Worm (Caenorhabditis elegans) whole organism, L4 larva: ENCODE data around the gene F43G6.17.
A peak's percentile ranks its signal among the peaks of the same experiment; 100 is the strongest.

Experiments
- T20F7.1 ChIP-seq: fragments of 200-800 bp; sonication (Bioruptor generic); optimal IDR thresholded peaks from 2 replicates; lab custom pipeline; 2018; ENCODE audit warnings: mild to moderate bottlenecking, missing genetic modification characterization, missing compliant biosample characterization
- T26A8.4 ChIP-seq: fragments of 200-800 bp; sonication (Bioruptor generic); IDR thresholded peaks from 2 replicates; pipeline ENCODE4 v1.3.6; 2022; ENCODE audit warnings: missing genetic modification characterization, missing compliant biosample characterization
- ZK546.5 ChIP-seq, 2 experiments: sonication (generic microtip); optimal IDR thresholded peaks; 2 replicates each; lab custom pipeline; 2017; ENCODE audit warnings: missing biosample characterization in 2 of 2, missing genetic modification characterization in 2 of 2
- aha-1 ChIP-seq: fragments of 150-350 bp; peaks from one replicate; lab custom pipeline; 2014; ENCODE audit warnings: missing biosample characterization, missing genetic modification characterization
- aly-2 ChIP-seq: sonication (generic microtip); optimal IDR thresholded peaks from 2 replicates; lab custom pipeline; 2018; ENCODE audit warnings: missing biosample characterization, missing genetic modification characterization
- ama-1 ChIP-seq: fragments of 150-350 bp; optimal IDR thresholded peaks from 2 replicates; lab custom pipeline; 2014; ENCODE audit warnings: inconsistent platforms, mixed read lengths
- attf-4 ChIP-seq: sonication (generic microtip); optimal IDR thresholded peaks from 3 replicates; lab custom pipeline; 2017; ENCODE audit warnings: missing biosample characterization, missing genetic modification characterization
- cey-2 ChIP-seq: sonication (generic microtip); optimal IDR thresholded peaks from 3 replicates; lab custom pipeline; 2017; ENCODE audit warnings: missing genetic modification characterization, mild to moderate bottlenecking, missing compliant biosample characterization, antibody characterized with exemption, borderline replicate concordance; ENCODE audit not compliant: insufficient read depth
- daf-19 ChIP-seq: fragments of 200-800 bp; sonication (Bioruptor generic); conservative IDR thresholded peaks from 2 replicates; pipeline ENCODE4 v1.3.6; 2022; ENCODE audit warnings: missing genetic modification characterization, missing compliant biosample characterization
- daf-8 ChIP-seq: fragments of 200-800 bp; sonication (Bioruptor generic); IDR thresholded peaks from 2 replicates; pipeline ENCODE4 v1.3.6; 2022; ENCODE audit warnings: missing genetic modification characterization, missing compliant biosample characterization
- dmd-9 ChIP-seq: fragments of 200-800 bp; sonication (Bioruptor generic); IDR thresholded peaks from 2 replicates; pipeline ENCODE4 v1.3.6; 2022; ENCODE audit warnings: missing genetic modification reagents, missing genetic modification characterization, missing compliant biosample characterization
- duxl-1 ChIP-seq: sonication (generic microtip); optimal IDR thresholded peaks from 2 replicates; lab custom pipeline; 2016; ENCODE audit warnings: mild to moderate bottlenecking, missing genetic modification characterization, moderate library complexity, missing compliant biosample characterization; ENCODE audit not compliant: poor library complexity
- dve-1 ChIP-seq: sonication (generic microtip); optimal IDR thresholded peaks from 2 replicates; lab custom pipeline; 2017; ENCODE audit warnings: antibody characterized with exemption, mild to moderate bottlenecking, missing genetic modification characterization, missing compliant biosample characterization; ENCODE audit not compliant: insufficient read depth
- hlh-11 ChIP-seq: fragments of 200-800 bp; sonication (Bioruptor generic); optimal IDR thresholded peaks from 2 replicates; lab custom pipeline; 2018; ENCODE audit warnings: mild to moderate bottlenecking, missing genetic modification characterization, missing compliant biosample characterization
- hlh-30 ChIP-seq: sonication (generic microtip); optimal IDR thresholded peaks from 2 replicates; lab custom pipeline; 2017; ENCODE audit warnings: antibody characterized with exemption, mild to moderate bottlenecking, missing genetic modification characterization, missing compliant biosample characterization; ENCODE audit not compliant: insufficient read depth
- lim-7 ChIP-seq: fragments of 200-800 bp; sonication (Bioruptor generic); IDR thresholded peaks from 2 replicates; pipeline ENCODE4 v1.3.6; 2022; ENCODE audit warnings: missing genetic modification characterization, missing compliant biosample characterization
- lin-13 ChIP-seq: fragments of 150-350 bp; optimal IDR thresholded peaks from 2 replicates; lab custom pipeline; 2014; ENCODE audit warnings: missing biosample characterization, missing genetic modification reagents, missing genetic modification characterization
- lin-15B ChIP-seq: fragments of 150-350 bp; sonication (generic microtip); optimal IDR thresholded peaks from 3 replicates; lab custom pipeline; 2014; ENCODE audit warnings: missing biosample characterization, missing genetic modification characterization
- lin-38 ChIP-seq: fragments of 200-800 bp; sonication (Bioruptor generic); IDR thresholded peaks from 2 replicates; pipeline ENCODE4 v1.3.6; 2022; ENCODE audit warnings: missing genetic modification reagents, missing genetic modification characterization, missing compliant biosample characterization
- madf-5 ChIP-seq, 2 experiments: fragments of 200-800 bp; sonication (Bioruptor generic); IDR thresholded peaks; 2 replicates each; pipeline ENCODE4 v1.3.6; 2022; ENCODE audit warnings: missing compliant biosample characterization in 2 of 2, missing genetic modification characterization in 2 of 2
- madf-9 ChIP-seq: fragments of 200-800 bp; sonication (Bioruptor generic); conservative IDR thresholded peaks from 2 replicates; pipeline ENCODE4 v1.3.6; 2022; ENCODE audit warnings: missing genetic modification reagents, missing genetic modification characterization, missing compliant biosample characterization
- mep-1 ChIP-seq: fragments of 150-350 bp; sonication (generic microtip); optimal IDR thresholded peaks from 3 replicates; lab custom pipeline; 2014; ENCODE audit warnings: missing biosample characterization, missing genetic modification characterization
- mes-2 ChIP-seq: sonication (generic microtip); optimal IDR thresholded peaks from 2 replicates; lab custom pipeline; 2016; ENCODE audit warnings: missing genotype, mild to moderate bottlenecking, missing genetic modification characterization, missing compliant biosample characterization; ENCODE audit not compliant: poor library complexity, severe bottlenecking
- nhr-10 ChIP-seq: fragments of 150-350 bp; optimal IDR thresholded peaks from 2 replicates; lab custom pipeline; 2014; ENCODE audit warnings: missing biosample characterization, missing genetic modification characterization
- nhr-237 ChIP-seq: sonication (generic microtip); optimal IDR thresholded peaks from 2 replicates; lab custom pipeline; 2017; ENCODE audit warnings: missing biosample characterization, missing genetic modification characterization
- nhr-25 ChIP-seq: sonication (generic microtip); optimal IDR thresholded peaks from 2 replicates; lab custom pipeline; 2017; ENCODE audit warnings: missing genetic modification characterization, mild to moderate bottlenecking, missing compliant biosample characterization, antibody characterized with exemption, moderate library complexity, borderline replicate concordance; ENCODE audit not compliant: insufficient read depth
- nhr-28 ChIP-seq: fragments of 150-350 bp; optimal IDR thresholded peaks from 2 replicates; lab custom pipeline; 2014; ENCODE audit warnings: missing biosample characterization, missing genetic modification characterization
- nhr-41 ChIP-seq: fragments of 200-800 bp; sonication (Bioruptor generic); IDR thresholded peaks from 2 replicates; pipeline ENCODE4 v1.3.6; 2022; ENCODE audit warnings: missing genetic modification reagents, missing genetic modification characterization, missing compliant biosample characterization
- nhr-76 ChIP-seq: fragments of 150-350 bp; optimal IDR thresholded peaks from 2 replicates; lab custom pipeline; 2014; ENCODE audit warnings: missing biosample characterization, missing genetic modification characterization
- nhr-77 ChIP-seq: fragments of 150-350 bp; optimal IDR thresholded peaks from 2 replicates; lab custom pipeline; 2014; ENCODE audit warnings: missing biosample characterization, missing genetic modification characterization
- php-3 ChIP-seq: fragments of 200-800 bp; sonication (Bioruptor generic); IDR thresholded peaks from 2 replicates; pipeline ENCODE4 v1.3.6; 2022; ENCODE audit warnings: missing genetic modification reagents, missing genetic modification characterization, missing compliant biosample characterization
- pqm-1 ChIP-seq: sonication (generic microtip); optimal IDR thresholded peaks from 2 replicates; lab custom pipeline; 2017; ENCODE audit warnings: missing biosample characterization, missing genetic modification characterization
- saeg-2 ChIP-seq: fragments of 200-800 bp; sonication (Bioruptor generic); IDR thresholded peaks from 2 replicates; pipeline ENCODE4 v1.3.6; 2022; ENCODE audit warnings: missing genetic modification reagents, missing genetic modification characterization, missing compliant biosample characterization
- set-16 ChIP-seq: fragments of 200-800 bp; sonication (Bioruptor generic); IDR thresholded peaks from 2 replicates; pipeline ENCODE4 v1.3.6; 2022; ENCODE audit warnings: missing genetic modification reagents, missing genetic modification characterization, missing compliant biosample characterization
- skn-1 ChIP-seq: fragments of 150-350 bp; optimal IDR thresholded peaks from 2 replicates; lab custom pipeline; 2014; ENCODE audit warnings: missing biosample characterization, missing genetic modification characterization
- tag-97 ChIP-seq: fragments of 200-800 bp; sonication (Bioruptor generic); IDR thresholded peaks from 2 replicates; pipeline ENCODE4 v1.3.6; 2022; ENCODE audit warnings: missing genetic modification characterization, missing compliant biosample characterization
- unc-130 ChIP-seq: sonication (generic microtip); optimal IDR thresholded peaks from 2 replicates; lab custom pipeline; 2016; ENCODE audit warnings: missing genetic modification reagents, missing genetic modification characterization, missing compliant biosample characterization
- zag-1 ChIP-seq: fragments of 150-350 bp; optimal IDR thresholded peaks from 2 replicates; lab custom pipeline; 2014; ENCODE audit warnings: missing biosample characterization, missing genetic modification characterization
- zip-11 ChIP-seq: fragments of 200-800 bp; sonication (Bioruptor generic); IDR thresholded peaks from 2 replicates; pipeline ENCODE4 v1.3.6; 2022; ENCODE audit warnings: missing genetic modification characterization, missing compliant biosample characterization
- zip-2 ChIP-seq: fragments of 150-350 bp; optimal IDR thresholded peaks from 2 replicates; lab custom pipeline; 2014; ENCODE audit warnings: missing biosample characterization, missing genetic modification characterization
- ztf-7 ChIP-seq: fragments of 150-350 bp; optimal IDR thresholded peaks from 2 replicates; lab custom pipeline; 2014; ENCODE audit warnings: missing biosample characterization, missing genetic modification characterization

F43G6.17 gene

DNA sequence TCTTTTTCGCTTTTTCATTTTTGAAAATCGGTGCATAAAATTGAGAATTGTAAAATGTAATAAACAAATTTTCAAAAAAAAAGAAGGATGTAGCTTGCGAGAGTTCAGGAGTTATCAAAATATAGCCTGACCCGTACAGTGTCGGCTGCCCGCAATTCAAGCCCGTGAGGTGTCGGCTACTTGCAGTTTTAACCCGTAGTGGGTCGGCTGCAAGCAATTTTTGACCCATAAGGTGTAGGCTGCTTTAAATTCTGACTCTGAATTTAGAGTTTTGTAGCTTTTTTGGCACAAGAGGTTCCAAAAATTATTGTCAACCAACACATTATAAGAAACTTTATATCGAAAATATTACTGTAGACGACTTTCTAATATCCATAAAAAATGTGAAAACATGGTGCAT lies 43.4 kb downstream of the F43G6.17 start (continued):
- TF ChIP-seq lin-15B (tag; lab: Kevin White, UChicago) (no peak), pqm-1 (tag; lab: Kevin White, UChicago) (no peak), nhr-25 (peak; percentile 66), ztf-7 (no peak), skn-1 (tag; lab: Kevin White, UChicago) (no peak), lim-7 (GFP tag; lab: Robert Waterston, UW) (0 out of 2 replicates have a peak, but pooled peaks have one; percentile 21), daf-8 (GFP tag; lab: Robert Waterston, UW) (no peak), dve-1 (tag; lab: Kevin White, UChicago) (peak; percentile 0), daf-19 (no peak), T20F7.1 (GFP tag; lab: Kevin White, UChicago) (no peak), zag-1 (tag; lab: Kevin White, UChicago) (no peak), lin-38 (GFP tag; lab: Robert Waterston, UW) (no peak), ama-1 (lab: Kevin White, UChicago) (peak; percentile 57), duxl-1 (peak; percentile 7), dmd-9 (GFP tag; lab: Robert Waterston, UW) (no peak), nhr-77 (tag; lab: Kevin White, UChicago) (no peak), saeg-2 (GFP tag; lab: Robert Waterston, UW) (no peak), unc-130 (GFP tag; lab: Kevin White, UChicago) (no peak), tag-97 (GFP tag; lab: Robert Waterston, UW) (no peak), hlh-11 (no peak), madf-9 (GFP tag; lab: Robert Waterston, UW) (no peak), nhr-76 (no peak), T26A8.4 (no peak), nhr-41 (GFP tag; lab: Robert Waterston, UW) (no peak), nhr-237 (no peak), attf-4 (tag; lab: Kevin White, UChicago) (no peak), zip-2 (tag; lab: Kevin White, UChicago) (no peak), mep-1 (tag; lab: Kevin White, UChicago) (peak; percentile 52), lin-13 (GFP tag; lab: Kevin White, UChicago) (peak; percentile 55), php-3 (GFP tag; lab: Robert Waterston, UW) (no peak), ZK546.5 (tag; optimal IDR thresholded peaks at IDR 0.05; lab: Kevin White, UChicago) (no peak), nhr-10 (tag; lab: Kevin White, UChicago) (no peak), madf-5 (GFP tag; IDR thresholded peaks at IDR 0.05; lab: Robert Waterston, UW) (no peak), aly-2 (tag; lab: Kevin White, UChicago) (no peak), hlh-30 (tag; lab: Kevin White, UChicago) (no peak), set-16 (GFP tag; lab: Robert Waterston, UW) (no peak), mes-2 (no peak), nhr-28 (tag; lab: Kevin White, UChicago) (peak; percentile 15)

DNA sequence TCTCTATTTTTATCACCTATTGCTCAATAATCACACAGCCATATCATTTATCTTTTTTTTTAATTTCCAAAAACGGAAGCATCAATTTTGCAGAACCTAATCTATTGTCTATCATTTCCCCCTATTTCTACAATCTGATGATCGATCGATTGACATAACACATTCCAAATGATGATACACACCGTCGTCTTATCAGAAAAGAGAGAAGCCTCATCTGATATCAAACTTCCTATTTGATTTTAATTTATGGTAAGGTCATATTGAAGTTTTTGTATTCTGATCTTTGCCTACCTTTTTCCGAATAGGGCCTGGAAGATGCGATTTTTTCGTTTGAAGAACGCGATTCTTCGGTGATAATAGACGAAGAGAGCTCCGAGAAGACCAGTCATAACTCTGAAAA lies 47.0 kb downstream of the F43G6.17 start:
- TF ChIP-seq nhr-28 (tag; lab: Kevin White, UChicago), result peak; percentile 31
- no peak for TF ChIP-seq T20F7.1 (GFP tag; lab: Kevin White, UChicago)
- no peak for TF ChIP-seq madf-5 (GFP tag; IDR thresholded peaks at IDR 0.05; lab: Robert Waterston, UW)
- no peak for TF ChIP-seq skn-1 (tag; lab: Kevin White, UChicago)
- TF ChIP-seq saeg-2 (GFP tag; lab: Robert Waterston, UW), result no peak
- no peak for TF ChIP-seq cey-2 (tag; lab: Kevin White, UChicago)
- peak; percentile 79 for TF ChIP-seq aha-1 (tag; lab: Kevin White, UChicago)
- no peak for TF ChIP-seq zip-11
